Worm (Caenorhabditis elegans) whole organism, late embryonic: ENCODE data around the gene K08F9.4.

Experiments
- ama-1 ChIP-seq: fragments of 150-350 bp; optimal IDR thresholded peaks from 2 replicates; lab custom pipeline; 2014
- hlh-30 ChIP-seq: sonication (generic microtip); optimal IDR thresholded peaks from 2 replicates; lab custom pipeline; 2017; ENCODE audit warnings: antibody characterized with exemption, missing genetic modification characterization, missing compliant biosample characterization; ENCODE audit not compliant: insufficient read depth
- pax-1 ChIP-seq: fragments of 150-350 bp; optimal IDR thresholded peaks from 2 replicates; lab custom pipeline; 2014; ENCODE audit warnings: missing biosample characterization, missing genetic modification characterization
- pqm-1 ChIP-seq: sonication (generic microtip); optimal IDR thresholded peaks from 2 replicates; lab custom pipeline; 2016; ENCODE audit warnings: missing genetic modification characterization, missing compliant biosample characterization
- ref-2 ChIP-seq: sonication (generic microtip); optimal IDR thresholded peaks from 2 replicates; lab custom pipeline; 2016; ENCODE audit warnings: missing genetic modification characterization, missing compliant biosample characterization

ce11 chrV:15153277-15153676, 9.5 kb downstream of the K08F9.4 start, which contains the start of gene srh-55:
- no peak for TF ChIP-seq ama-1
- no peak for TF ChIP-seq hlh-30 (tag; lab: Kevin White, UChicago)
- TF ChIP-seq pax-1 (tag; lab: Kevin White, UChicago) = no peak
- no peak for TF ChIP-seq pqm-1
- no peak for TF ChIP-seq ref-2 (tag; lab: Kevin White, UChicago)
